Fruit fly (Drosophila melanogaster): Measurements from ENCODE around the gene Pglym87.

Pglym87 gene

DNA sequence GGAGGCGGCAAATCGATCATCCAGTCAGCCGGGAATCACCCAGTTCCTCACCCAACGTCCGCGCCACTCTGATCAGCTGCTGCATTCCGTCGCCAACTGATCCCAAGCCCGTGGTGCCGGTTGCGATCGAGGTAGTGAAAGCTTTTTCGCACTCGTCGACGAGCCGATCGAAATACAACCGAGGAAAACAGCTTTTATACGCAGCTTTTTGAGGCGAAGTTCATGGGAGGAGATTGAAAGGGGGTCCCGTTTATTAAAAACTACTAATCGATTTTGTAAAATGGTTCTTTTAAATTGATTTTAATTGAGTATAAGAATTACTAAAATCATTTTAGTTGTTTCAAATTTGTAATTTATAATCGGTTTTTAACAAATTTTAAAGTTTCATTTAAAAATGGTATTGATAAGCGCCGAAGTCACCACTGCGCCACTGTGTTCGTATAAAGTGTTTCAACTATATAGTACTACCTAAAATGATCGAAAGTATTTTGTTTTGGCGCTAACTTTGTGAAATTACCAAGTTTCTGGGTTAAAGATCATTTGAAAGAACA lies 11.1 kb downstream of the Pglym87 start, which contains the start of gene CG4860 (continued):
- TF ChIP-seq CG17361 (GFP tag; IDR thresholded peaks at IDR 0.05) (no peak; the same call in 2 of the 3 replicates), CG15011 (GFP tag; optimal IDR thresholded peaks at IDR 0.05) (peak; percentile 63), nerfin-1 (tag; optimal IDR thresholded peaks at IDR 0.05) (no peak), CG15073 (GFP tag; optimal IDR thresholded peaks at IDR 0.05) (peak; percentile 1), CG4404 (GFP tag; IDR thresholded peaks at IDR 0.05) (0 out of 2 replicates have a peak, but pooled peaks have one; percentile 35), eve (GFP tag; optimal IDR thresholded peaks at IDR 0.05) (no peak), Taf1 (GFP tag; IDR thresholded peaks at IDR 0.05) (peak; percentile 71; the same call in 1 of the 2 replicates), pan (optimal IDR thresholded peaks at IDR 0.05) (no peak), pan (GFP tag; optimal IDR thresholded peaks at IDR 0.05 in 1 of 2, IDR thresholded peaks at IDR 0.05 in 1 of 2) (peak in 1 of 2 experiments; percentile 92), seq (GFP tag; IDR thresholded peaks at IDR 0.05) (peak; percentile 77), CG17186 (GFP tag; optimal IDR thresholded peaks at IDR 0.05) (no peak), Eip74EF (GFP tag; optimal IDR thresholded peaks at IDR 0.05) (no peak), Dip3 (GFP tag; optimal IDR thresholded peaks at IDR 0.05) (peak; percentile 82), bowl (GFP tag; IDR thresholded peaks at IDR 0.05) (peak; percentile 24; the same call in 1 of the 2 replicates), wor (GFP tag; IDR thresholded peaks at IDR 0.05) (peak; percentile 66), sob (GFP tag; IDR thresholded peaks at IDR 0.05) (peak; percentile 90), Mrtf (GFP tag; IDR thresholded peaks at IDR 0.05) (peak; percentile 74; the same call in 2 of the 3 replicates), CG34224 (GFP tag; IDR thresholded peaks at IDR 0.05; ENCODE audit: partially characterized antibody) (no peak), HmgD (GFP tag; optimal IDR thresholded peaks at IDR 0.05) (peak; percentile 59), Ravus (GFP tag; IDR thresholded peaks at IDR 0.05) (peak; percentile 40), yki (optimal IDR thresholded peaks at IDR 0.05) (no peak), Dfd (GFP tag; optimal IDR thresholded peaks at IDR 0.05) (no peak), CG30403 (GFP tag; optimal IDR thresholded peaks at IDR 0.05) (peak; percentile 95), CG3838 (GFP tag; optimal IDR thresholded peaks at IDR 0.05) (peak; percentile 60), CG1832 (GFP tag; optimal IDR thresholded peaks at IDR 0.05) (no peak), CG7271 (tag; optimal IDR thresholded peaks at IDR 0.05) (peak; percentile 20), Dll (GFP tag; IDR thresholded peaks at IDR 0.05; ENCODE audit: partially characterized antibody) (no peak), br (optimal IDR thresholded peaks at IDR 0.05) (no peak), Atf6 (GFP tag; IDR thresholded peaks at IDR 0.05) (peak; percentile 89), ap (GFP tag; IDR thresholded peaks at IDR 0.05) (peak; percentile 73), CG18262 (tag; optimal IDR thresholded peaks at IDR 0.05) (no peak), CG7372 (GFP tag; IDR thresholded peaks at IDR 0.05) (peak; percentile 87), unpg (GFP tag; optimal IDR thresholded peaks at IDR 0.05) (peak; percentile 93), oc (tag; optimal IDR thresholded peaks at IDR 0.05) (no peak), CG7987 (GFP tag; optimal IDR thresholded peaks at IDR 0.05) (peak; percentile 62), CG6689 (GFP tag; IDR thresholded peaks at IDR 0.05) (peak; percentile 85), CG2712 (tag; optimal IDR thresholded peaks at IDR 0.05) (peak; percentile 87), Sox100B (GFP tag; optimal IDR thresholded peaks at IDR 0.05) (no peak), CG11398 (GFP tag; optimal IDR thresholded peaks at IDR 0.05) (peak; percentile 46), H2.0 (GFP tag; IDR thresholded peaks at IDR 0.05) (peak; percentile 81), sisA (GFP tag; IDR thresholded peaks at IDR 0.05) (peak; percentile 74), CG9797 (GFP tag; optimal IDR thresholded peaks at IDR 0.05) (no peak), CG12071 (GFP tag; optimal IDR thresholded peaks at IDR 0.05) (peak; percentile 74), dati (GFP tag; IDR thresholded peaks at IDR 0.05) (peak; percentile 43; the same call in 1 of the 2 replicates), nerfin-2 (GFP tag; IDR thresholded peaks at IDR 0.05; ENCODE audit: partially characterized antibody) (no peak), Drgx (GFP tag; IDR thresholded peaks at IDR 0.05) (peak; percentile 88), hth (optimal IDR thresholded peaks at IDR 0.05) (no peak), CG12942 (GFP tag; optimal IDR thresholded peaks at IDR 0.05) (peak; percentile 80), ara (GFP tag; IDR thresholded peaks at IDR 0.05) (peak; percentile 79), cwo (GFP tag; optimal IDR thresholded peaks at IDR 0.05) (peak; percentile 80), stwl (tag; optimal IDR thresholded peaks at IDR 0.05) (no peak), CG16815 (GFP tag; optimal IDR thresholded peaks at IDR 0.05) (peak; percentile 64)
